Worm (Caenorhabditis elegans) whole organism, L4 larva: ENCODE measurements around the gene K09A9.6.

Source experiments
- D1046.2 ChIP-seq: fragments of 200-800 bp; sonication (Bioruptor generic); IDR thresholded peaks from 2 replicates; pipeline ENCODE4 v1.3.6; 2022; ENCODE audit warnings: missing genetic modification characterization, missing compliant biosample characterization
- F10B5.3 ChIP-seq: sonication (generic microtip); optimal IDR thresholded peaks from 2 replicates; lab custom pipeline; 2016; ENCODE audit warnings: mild to moderate bottlenecking, missing genetic modification characterization, missing compliant biosample characterization
- F26F4.8 ChIP-seq: fragments of 200-800 bp; sonication (Bioruptor generic); conservative IDR thresholded peaks from 2 replicates; pipeline ENCODE4 v1.3.6; 2022; ENCODE audit warnings: missing genetic modification characterization, missing compliant biosample characterization
- F44E2.7 ChIP-seq: fragments of 200-800 bp; sonication (Bioruptor generic); IDR thresholded peaks from 2 replicates; pipeline ENCODE4 v2.1.2; 2022; ENCODE audit warnings: missing genetic modification characterization, missing compliant biosample characterization
- R02D3.7 ChIP-seq: fragments of 150-350 bp; sonication (generic microtip); optimal IDR thresholded peaks from 3 replicates; lab custom pipeline; 2014; ENCODE audit warnings: missing biosample characterization, missing genetic modification characterization
- T26A8.4 ChIP-seq: fragments of 200-800 bp; sonication (Bioruptor generic); IDR thresholded peaks from 2 replicates; pipeline ENCODE4 v1.3.6; 2022; ENCODE audit warnings: missing genetic modification characterization, missing compliant biosample characterization
- Y105C5A.15 ChIP-seq: fragments of 200-800 bp; sonication (Bioruptor generic); IDR thresholded peaks from 2 replicates; pipeline ENCODE4 v1.3.6; 2022; ENCODE audit warnings: missing genetic modification characterization, missing compliant biosample characterization
- aly-2 ChIP-seq: sonication (generic microtip); optimal IDR thresholded peaks from 2 replicates; lab custom pipeline; 2018; ENCODE audit warnings: missing biosample characterization, missing genetic modification characterization
- ama-1 ChIP-seq: fragments of 150-350 bp; optimal IDR thresholded peaks from 2 replicates; lab custom pipeline; 2014; ENCODE audit warnings: inconsistent platforms, mixed read lengths
- attf-4 ChIP-seq: sonication (generic microtip); optimal IDR thresholded peaks from 3 replicates; lab custom pipeline; 2017; ENCODE audit warnings: missing biosample characterization, missing genetic modification characterization
- ceh-20 ChIP-seq: fragments of 200-800 bp; sonication (Bioruptor generic); IDR thresholded peaks from 2 replicates; pipeline ENCODE4 v1.3.6; 2022; ENCODE audit warnings: missing genetic modification reagents, missing genetic modification characterization, missing compliant biosample characterization
- ceh-28 ChIP-seq: fragments of 150-350 bp; optimal IDR thresholded peaks from 2 replicates; lab custom pipeline; 2014; ENCODE audit warnings: missing biosample characterization, missing genetic modification reagents, missing genetic modification characterization
- ces-1 ChIP-seq: fragments of 150-350 bp; sonication (generic microtip); optimal IDR thresholded peaks from 4 replicates; lab custom pipeline; 2014; ENCODE audit warnings: missing biosample characterization, missing genetic modification reagents, missing genetic modification characterization
- cey-2 ChIP-seq: sonication (generic microtip); optimal IDR thresholded peaks from 3 replicates; lab custom pipeline; 2017; ENCODE audit warnings: missing genetic modification characterization, mild to moderate bottlenecking, missing compliant biosample characterization, antibody characterized with exemption, borderline replicate concordance; ENCODE audit not compliant: insufficient read depth
- daf-12 ChIP-seq: fragments of 150-350 bp; optimal IDR thresholded peaks from 2 replicates; lab custom pipeline; 2014; ENCODE audit warnings: missing biosample characterization, missing genetic modification reagents, missing genetic modification characterization
- daf-8 ChIP-seq: fragments of 200-800 bp; sonication (Bioruptor generic); IDR thresholded peaks from 2 replicates; pipeline ENCODE4 v1.3.6; 2022; ENCODE audit warnings: missing genetic modification characterization, missing compliant biosample characterization
- dmd-8 ChIP-seq: fragments of 200-800 bp; sonication (Bioruptor generic); IDR thresholded peaks from 2 replicates; pipeline ENCODE4 v1.3.6; 2022; ENCODE audit warnings: missing genetic modification characterization, missing compliant biosample characterization
- duxl-1 ChIP-seq: sonication (generic microtip); optimal IDR thresholded peaks from 2 replicates; lab custom pipeline; 2016; ENCODE audit warnings: mild to moderate bottlenecking, missing genetic modification characterization, moderate library complexity, missing compliant biosample characterization; ENCODE audit not compliant: poor library complexity
- egl-27 ChIP-seq: sonication (generic microtip); optimal IDR thresholded peaks from 3 replicates; lab custom pipeline; 2017; ENCODE audit warnings: missing biosample characterization, missing genetic modification reagents, missing genetic modification characterization
- fkh-10 ChIP-seq: fragments of 150-350 bp; optimal IDR thresholded peaks from 2 replicates; lab custom pipeline; 2014; ENCODE audit warnings: missing biosample characterization, missing genetic modification reagents, missing genetic modification characterization
- gei-8 ChIP-seq: fragments of 200-800 bp; sonication (Bioruptor generic); optimal IDR thresholded peaks from 2 replicates; lab custom pipeline; 2018; ENCODE audit warnings: mild to moderate bottlenecking, missing genetic modification characterization, missing compliant biosample characterization
- hlh-30 ChIP-seq: sonication (generic microtip); optimal IDR thresholded peaks from 2 replicates; lab custom pipeline; 2017; ENCODE audit warnings: antibody characterized with exemption, mild to moderate bottlenecking, missing genetic modification characterization, missing compliant biosample characterization; ENCODE audit not compliant: insufficient read depth
- hmg-1.1 ChIP-seq: fragments of 200-800 bp; sonication (Bioruptor generic); IDR thresholded peaks from 2 replicates; pipeline ENCODE4 v1.3.6; 2022; ENCODE audit warnings: missing genetic modification reagents, missing genetic modification characterization, missing compliant biosample characterization
- lim-7 ChIP-seq: fragments of 200-800 bp; sonication (Bioruptor generic); IDR thresholded peaks from 2 replicates; pipeline ENCODE4 v1.3.6; 2022; ENCODE audit warnings: missing genetic modification characterization, missing compliant biosample characterization
- lin-1 ChIP-seq: fragments of 200-800 bp; sonication (Bioruptor generic); IDR thresholded peaks from 2 replicates; pipeline ENCODE4 v1.3.6; 2022; ENCODE audit warnings: missing genetic modification reagents, missing genetic modification characterization, missing compliant biosample characterization
- lin-13 ChIP-seq: fragments of 150-350 bp; optimal IDR thresholded peaks from 2 replicates; lab custom pipeline; 2014; ENCODE audit warnings: missing biosample characterization, missing genetic modification reagents, missing genetic modification characterization
- lin-15B ChIP-seq: fragments of 150-350 bp; sonication (generic microtip); optimal IDR thresholded peaks from 3 replicates; lab custom pipeline; 2014; ENCODE audit warnings: missing biosample characterization, missing genetic modification characterization
- lin-29 ChIP-seq: fragments of 200-800 bp; sonication (Bioruptor generic); IDR thresholded peaks from 2 replicates; pipeline ENCODE4 v1.3.6; 2022; ENCODE audit warnings: missing genetic modification reagents, missing genetic modification characterization, missing compliant biosample characterization
- lin-38 ChIP-seq: fragments of 200-800 bp; sonication (Bioruptor generic); IDR thresholded peaks from 2 replicates; pipeline ENCODE4 v1.3.6; 2022; ENCODE audit warnings: missing genetic modification reagents, missing genetic modification characterization, missing compliant biosample characterization
- lir-3 ChIP-seq: sonication (generic microtip); optimal IDR thresholded peaks from 2 replicates; lab custom pipeline; 2016; ENCODE audit warnings: mild to moderate bottlenecking, missing genetic modification characterization, missing compliant biosample characterization
- lsy-2 ChIP-seq, 2 experiments: fragments of 150-350 bp in 1 of 2; sonication (generic microtip) in 1 of 2; optimal IDR thresholded peaks; 2 replicates each; lab custom pipeline; 2014 to 2017; ENCODE audit warnings: missing biosample characterization in 2 of 2, missing genetic modification characterization in 2 of 2
- mes-2 ChIP-seq: sonication (generic microtip); optimal IDR thresholded peaks from 2 replicates; lab custom pipeline; 2016; ENCODE audit warnings: missing genotype, mild to moderate bottlenecking, missing genetic modification characterization, missing compliant biosample characterization; ENCODE audit not compliant: poor library complexity, severe bottlenecking
- mxl-2 ChIP-seq: fragments of 200-800 bp; sonication (Bioruptor generic); conservative IDR thresholded peaks from 2 replicates; pipeline ENCODE4 v1.3.6; 2022; ENCODE audit warnings: missing genetic modification reagents, missing genetic modification characterization, missing compliant biosample characterization
- nhr-11 ChIP-seq: fragments of 150-350 bp; optimal IDR thresholded peaks from 2 replicates; lab custom pipeline; 2014; ENCODE audit warnings: missing biosample characterization, missing genetic modification characterization
- nhr-111 ChIP-seq: fragments of 200-800 bp; sonication (Bioruptor generic); optimal IDR thresholded peaks from 2 replicates; lab custom pipeline; 2018; ENCODE audit warnings: mild to moderate bottlenecking, missing genetic modification characterization, missing compliant biosample characterization
- nhr-237 ChIP-seq: sonication (generic microtip); optimal IDR thresholded peaks from 2 replicates; lab custom pipeline; 2017; ENCODE audit warnings: missing biosample characterization, missing genetic modification characterization
- nhr-28 ChIP-seq: fragments of 150-350 bp; optimal IDR thresholded peaks from 2 replicates; lab custom pipeline; 2014; ENCODE audit warnings: missing biosample characterization, missing genetic modification characterization
- nhr-42 ChIP-seq: fragments of 200-800 bp; sonication (Bioruptor generic); IDR thresholded peaks from 2 replicates; pipeline ENCODE4 v1.3.6; 2022; ENCODE audit warnings: missing genetic modification characterization, missing compliant biosample characterization
- nhr-6 ChIP-seq: fragments of 150-350 bp; optimal IDR thresholded peaks from 2 replicates; lab custom pipeline; 2014; ENCODE audit warnings: missing biosample characterization, missing genetic modification characterization
- nhr-77 ChIP-seq: fragments of 150-350 bp; optimal IDR thresholded peaks from 2 replicates; lab custom pipeline; 2014; ENCODE audit warnings: missing biosample characterization, missing genetic modification characterization
- pqm-1 ChIP-seq: sonication (generic microtip); optimal IDR thresholded peaks from 2 replicates; lab custom pipeline; 2017; ENCODE audit warnings: missing biosample characterization, missing genetic modification characterization
- saeg-2 ChIP-seq: fragments of 200-800 bp; sonication (Bioruptor generic); IDR thresholded peaks from 2 replicates; pipeline ENCODE4 v1.3.6; 2022; ENCODE audit warnings: missing genetic modification reagents, missing genetic modification characterization, missing compliant biosample characterization
- skn-1 ChIP-seq: fragments of 150-350 bp; optimal IDR thresholded peaks from 2 replicates; lab custom pipeline; 2014; ENCODE audit warnings: missing biosample characterization, missing genetic modification characterization
- snpc-4 ChIP-seq: fragments of 150-350 bp; optimal IDR thresholded peaks from 2 replicates; lab custom pipeline; 2014; ENCODE audit warnings: missing biosample characterization, missing genetic modification characterization
- spr-1 ChIP-seq: sonication (generic microtip); optimal IDR thresholded peaks from 2 replicates; lab custom pipeline; 2016; ENCODE audit warnings: mild to moderate bottlenecking, missing genetic modification characterization, missing compliant biosample characterization
- spr-3 ChIP-seq: fragments of 200-800 bp; sonication (Bioruptor generic); optimal IDR thresholded peaks from 2 replicates; lab custom pipeline; 2018; ENCODE audit warnings: mild to moderate bottlenecking, missing genetic modification characterization, missing compliant biosample characterization
- tag-97 ChIP-seq: fragments of 200-800 bp; sonication (Bioruptor generic); IDR thresholded peaks from 2 replicates; pipeline ENCODE4 v1.3.6; 2022; ENCODE audit warnings: missing genetic modification characterization, missing compliant biosample characterization
- unc-39 ChIP-seq: sonication (generic microtip); optimal IDR thresholded peaks from 2 replicates; lab custom pipeline; 2017; ENCODE audit warnings: missing biosample characterization, missing genetic modification characterization
- zfp-2 ChIP-seq: sonication (generic microtip); optimal IDR thresholded peaks from 2 replicates; lab custom pipeline; 2016; ENCODE audit warnings: mild to moderate bottlenecking, missing genetic modification characterization, missing compliant biosample characterization
- zip-2 ChIP-seq: fragments of 150-350 bp; optimal IDR thresholded peaks from 2 replicates; lab custom pipeline; 2014; ENCODE audit warnings: missing biosample characterization, missing genetic modification characterization
- ztf-7 ChIP-seq: fragments of 150-350 bp; optimal IDR thresholded peaks from 2 replicates; lab custom pipeline; 2014; ENCODE audit warnings: missing biosample characterization, missing genetic modification characterization

The K09A9.6 gene

ce11 chrX:15607498-15608019, 30.5 kb downstream of the K09A9.6 start, which contains the start of gene nipi-3 (continued):
- TF ChIP-seq fkh-10 (peak; percentile 48), lin-1 (GFP tag; lab: Robert Waterston, UW) (peak; percentile 88), T26A8.4 (GFP tag; lab: Robert Waterston, UW) (peak; percentile 85), F26F4.8 (GFP tag; lab: Robert Waterston, UW) (no peak), D1046.2 (peak; percentile 77; the same call in 1 of the 2 replicates), hlh-30 (tag; lab: Kevin White, UChicago) (peak; percentile 99), nhr-42 (GFP tag; lab: Robert Waterston, UW) (peak; percentile 76; the same call in 1 of the 2 replicates), F44E2.7 (GFP tag; lab: Robert Waterston, UW) (no peak), spr-3 (GFP tag; lab: Kevin White, UChicago) (no peak), snpc-4 (peak; percentile 19), daf-12 (no peak), tag-97 (GFP tag; lab: Robert Waterston, UW) (no peak), dmd-8 (GFP tag; lab: Robert Waterston, UW) (no peak), egl-27 (tag; lab: Kevin White, UChicago) (no peak), lin-29 (no peak; the same call in 1 of the 2 replicates), F10B5.3 (no peak), attf-4 (tag; lab: Kevin White, UChicago) (no peak), nhr-77 (tag; lab: Kevin White, UChicago) (peak; percentile 99), nhr-111 (no peak), mes-2 (tag; lab: Kevin White, UChicago) (peak; percentile 88), pqm-1 (tag; lab: Kevin White, UChicago) (peak; percentile 79), unc-39 (tag; lab: Kevin White, UChicago) (no peak), saeg-2 (GFP tag; lab: Robert Waterston, UW) (peak; percentile 81), daf-8 (GFP tag; lab: Robert Waterston, UW) (no peak), spr-1 (peak; percentile 83), nhr-11 (tag; lab: Kevin White, UChicago) (peak; percentile 98), lin-13 (GFP tag; lab: Kevin White, UChicago) (peak; percentile 96), lim-7 (GFP tag; lab: Robert Waterston, UW) (no peak), lsy-2 (tag; optimal IDR thresholded peaks at IDR 0.05; lab: Kevin White, UChicago) (peak; percentile 89 to 92), ceh-28 (peak; percentile 65), zip-2 (tag; lab: Kevin White, UChicago) (peak; percentile 85), mxl-2 (GFP tag; lab: Robert Waterston, UW) (0 out of 2 replicates have a peak, but pooled peaks have one; percentile 48), ceh-20 (GFP tag; lab: Robert Waterston, UW) (peak; percentile 81), gei-8 (GFP tag; lab: Kevin White, UChicago) (no peak), ces-1 (GFP tag; lab: Kevin White, UChicago) (no peak), skn-1 (peak; percentile 52), zfp-2 (tag; lab: Kevin White, UChicago) (no peak), ztf-7 (tag; lab: Kevin White, UChicago) (peak; percentile 88), cey-2 (tag; lab: Kevin White, UChicago) (peak; percentile 61), lin-38 (GFP tag; lab: Robert Waterston, UW) (peak; percentile 74), hmg-1.1 (GFP tag; lab: Robert Waterston, UW) (peak; percentile 71), nhr-28 (tag; lab: Kevin White, UChicago) (peak; percentile 100), ama-1 (lab: Kevin White, UChicago) (no peak), aly-2 (tag; lab: Kevin White, UChicago) (no peak), lir-3 (tag; lab: Kevin White, UChicago) (no peak), R02D3.7 (no peak), nhr-6 (tag; lab: Kevin White, UChicago) (peak; percentile 94), duxl-1 (tag; lab: Kevin White, UChicago) (no peak), nhr-237 (peak; percentile 68), lin-15B (tag; lab: Kevin White, UChicago) (peak; percentile 44), Y105C5A.15 (no peak)
